Worm (Caenorhabditis elegans) whole organism, L2 larva: ENCODE results near the gene pqn-96.
A peak's percentile ranks its signal among the peaks of the same experiment; 100 is the strongest.

Experiments
- aly-2 ChIP-seq: fragments of 150-350 bp; optimal IDR thresholded peaks from 2 replicates; lab custom pipeline; 2014; ENCODE audit warnings: missing biosample characterization, missing genetic modification characterization
- ama-1 ChIP-seq: fragments of 150-350 bp; optimal IDR thresholded peaks from 2 replicates; lab custom pipeline; 2018; ENCODE audit warnings: inconsistent platforms
- elt-1 ChIP-seq: fragments of 150-350 bp; optimal IDR thresholded peaks from 2 replicates; lab custom pipeline; 2014; ENCODE audit warnings: missing biosample characterization, missing genetic modification characterization
- lin-39 ChIP-seq: fragments of 150-350 bp; optimal IDR thresholded peaks from 2 replicates; lab custom pipeline; 2014; ENCODE audit warnings: missing biosample characterization, missing genetic modification reagents, missing genetic modification characterization
- skn-1 ChIP-seq: sonication (generic microtip); optimal IDR thresholded peaks from 2 replicates; lab custom pipeline; 2017; ENCODE audit warnings: missing biosample characterization, missing genetic modification characterization
- unc-62 ChIP-seq: fragments of 150-350 bp; optimal IDR thresholded peaks from 2 replicates; lab custom pipeline; 2014; ENCODE audit warnings: missing biosample characterization, missing genetic modification reagents, missing genetic modification characterization
- zag-1 ChIP-seq: fragments of 150-350 bp; optimal IDR thresholded peaks from 2 replicates; lab custom pipeline; 2014; ENCODE audit warnings: missing biosample characterization, missing genetic modification characterization

ce11 chrIII:8392307-8392706 is 46.9 kb downstream of the pqn-96 start:
- TF ChIP-seq unc-62 (GFP tag; lab: Kevin White, UChicago) (no peak), lin-39 (tag; lab: Kevin White, UChicago) (no peak), skn-1 (no peak), zag-1 (tag; lab: Kevin White, UChicago) (peak; percentile 51), ama-1 (lab: Kevin White, UChicago) (no peak), elt-1 (tag; lab: Kevin White, UChicago) (no peak), aly-2 (tag; lab: Kevin White, UChicago) (no peak)
